Fruit fly (Drosophila melanogaster): ENCODE results near the gene His3.3B.

Gene His3.3B

dm6 chrX:9109072-9109844 lies 47.2 kb downstream of the His3.3B start:
- no peak for TF ChIP-seq CTCF (optimal IDR thresholded peaks at IDR 0.05)

dm6 chrX:9108387-9108786 lies 48.1 kb downstream of the His3.3B start, which contains the start of gene AP-1gamma:
Gene AP-1gamma, plus strand, starts transcription at chrX:9108691.
- TF ChIP-seq CTCF (optimal IDR thresholded peaks at IDR 0.05) (no peak), CG8478 (optimal IDR thresholded peaks at IDR 0.05) (no peak)

dm6 chrX:9106775-9107283 lies 49.6 kb downstream of the His3.3B start, which contains the start of gene Arfrp1:
Gene Arfrp1, plus strand, starts transcription at chrX:9107069.
- TF ChIP-seq CG8478 (optimal IDR thresholded peaks at IDR 0.05) = no peak
- no peak for TF ChIP-seq CTCF (optimal IDR thresholded peaks at IDR 0.05)

- TF ChIP-seq CTCF (optimal IDR thresholded peaks at IDR 0.05) (no peak), CG8478 (optimal IDR thresholded peaks at IDR 0.05) (no peak)
Observed at dm6 chrX:9106212-9106774, 50.2 kb downstream of the His3.3B start, which contains the start of gene Bx42. Gene Bx42, minus strand, starts transcription at chrX:9106604.

- no peak for TF ChIP-seq CTCF (optimal IDR thresholded peaks at IDR 0.05)
- no peak for TF ChIP-seq CG8478 (optimal IDR thresholded peaks at IDR 0.05)
Observed at dm6 chrX:9103308-9104185, 52.9 kb downstream of the His3.3B start, which contains the start of gene CG7766. Gene CG7766, minus strand, starts transcription at chrX:9103739.
